Fruit fly (Drosophila melanogaster) whole organism, wandering third instar larva: Measurements from ENCODE around the gene Pfrx.
A peak's percentile ranks its signal among the peaks of the same experiment; 100 is the strongest.

ENCODE experiments used
- Abd-B ChIP-seq: fragments of >200 bp; optimal IDR thresholded peaks from 2 replicates; lab custom pipeline; 2017; ENCODE audit warnings: missing biosample characterization, missing genetic modification characterization
- CG32264 ChIP-seq: fragments of 200-800 bp; sonication (Bioruptor generic); optimal IDR thresholded peaks from 2 replicates; lab custom pipeline; 2016; ENCODE audit warnings: missing biosample characterization, missing genetic modification characterization
- CG9705 ChIP-seq: fragments of 200-800 bp; sonication (Bioruptor generic); optimal IDR thresholded peaks from 2 replicates; lab custom pipeline; 2018; ENCODE audit warnings: missing biosample characterization, mild to moderate bottlenecking, missing genetic modification characterization
- CrebA ChIP-seq: fragments of 200-800 bp; sonication (Bioruptor generic); optimal IDR thresholded peaks from 2 replicates; lab custom pipeline; 2016; ENCODE audit warnings: missing biosample characterization, mild to moderate bottlenecking, missing genetic modification characterization, borderline replicate concordance
- Dfd ChIP-seq: fragments of >200 bp; optimal IDR thresholded peaks from 2 replicates; lab custom pipeline; 2017; ENCODE audit warnings: missing biosample characterization, missing genetic modification characterization
- Dif ChIP-seq: fragments of 200-275, 200-300 bp; sonication (Bioruptor generic); optimal IDR thresholded peaks from 2 replicates; lab custom pipeline; 2018; ENCODE audit warnings: missing biosample characterization, missing genetic modification characterization; ENCODE audit not compliant: partially characterized antibody
- GATAd ChIP-seq: sonication (Bioruptor generic); optimal IDR thresholded peaks from 2 replicates; lab custom pipeline; 2016; ENCODE audit warnings: missing biosample characterization, missing genetic modification characterization
- HLH106 ChIP-seq: fragments of 200-800 bp; optimal IDR thresholded peaks from 3 replicates; lab custom pipeline; 2019; ENCODE audit warnings: missing biosample characterization, mild to moderate bottlenecking, missing genetic modification characterization, moderate library complexity
- Hnf4 ChIP-seq: fragments of 200-800 bp; sonication (Bioruptor generic); optimal IDR thresholded peaks from 2 replicates; lab custom pipeline; 2016; ENCODE audit warnings: missing biosample characterization, mild to moderate bottlenecking, missing genetic modification characterization
- Hr78 ChIP-seq: fragments of >200 bp; optimal IDR thresholded peaks from 2 replicates; lab custom pipeline; 2017; ENCODE audit warnings: missing biosample characterization, missing genetic modification characterization
- Hr83 ChIP-seq: fragments of 200-300 bp; sonication (Bioruptor generic); optimal IDR thresholded peaks from 2 replicates; lab custom pipeline; 2016; ENCODE audit warnings: missing biosample characterization, mild to moderate bottlenecking, missing genetic modification characterization, moderate library complexity; ENCODE audit not compliant: poor library complexity, severe bottlenecking
- Jra ChIP-seq: sonication (Bioruptor generic); optimal IDR thresholded peaks from 2 replicates; lab custom pipeline; 2016; ENCODE audit warnings: missing biosample characterization, missing genetic modification characterization
- Mio ChIP-seq: sonication (Bioruptor generic); optimal IDR thresholded peaks from 2 replicates; lab custom pipeline; 2016; ENCODE audit warnings: missing biosample characterization, missing genetic modification characterization
- N ChIP-seq: fragments of >200 bp; optimal IDR thresholded peaks from 2 replicates; lab custom pipeline; 2018; ENCODE audit warnings: missing biosample characterization, missing external identifiers, missing genetic modification characterization
- OdsH ChIP-seq: fragments of 200-800 bp; sonication (Bioruptor generic); optimal IDR thresholded peaks from 2 replicates; lab custom pipeline; 2016; ENCODE audit warnings: missing biosample characterization, mild to moderate bottlenecking, missing genetic modification characterization
- Rel ChIP-seq, 2 experiments: fragments of 200-800 bp; sonication (Bioruptor generic) in 1 of 2; optimal IDR thresholded peaks; 2 replicates in 1 of 2; 3 replicates in 1 of 2; lab custom pipeline; 2016 to 2019; ENCODE audit warnings: mild to moderate bottlenecking in 2 of 2, missing biosample characterization in 2 of 2, missing genetic modification characterization in 2 of 2, moderate library complexity in 1 of 2
- Sp1 ChIP-seq: fragments of 200-800 bp; sonication (Bioruptor generic); optimal IDR thresholded peaks from 3 replicates; lab custom pipeline; 2019; ENCODE audit warnings: missing biosample characterization, mild to moderate bottlenecking, missing genetic modification characterization, moderate library complexity
- Vsx2 ChIP-seq: fragments of 200-300, 225-300 bp; sonication (Bioruptor generic); optimal IDR thresholded peaks from 2 replicates; lab custom pipeline; 2018; ENCODE audit warnings: missing biosample characterization, missing genetic modification characterization; ENCODE audit not compliant: partially characterized antibody
- br ChIP-seq: fragments of 200-800 bp; sonication (Bioruptor generic); optimal IDR thresholded peaks from 2 replicates; lab custom pipeline; 2016; ENCODE audit warnings: missing biosample characterization, missing genetic modification characterization
- brk ChIP-seq: fragments of 200-800 bp; sonication (Bioruptor generic); optimal IDR thresholded peaks from 2 replicates; lab custom pipeline; 2016; ENCODE audit warnings: missing biosample characterization, mild to moderate bottlenecking, missing genetic modification characterization
- dmrt93B ChIP-seq: fragments of 200-800 bp; sonication (Bioruptor generic); optimal IDR thresholded peaks from 2 replicates; lab custom pipeline; 2018; ENCODE audit warnings: missing biosample characterization, mild to moderate bottlenecking, missing genetic modification characterization
- dsf ChIP-seq: sonication (Bioruptor generic); optimal IDR thresholded peaks from 2 replicates; lab custom pipeline; 2016; ENCODE audit warnings: missing biosample characterization, missing genetic modification characterization, borderline replicate concordance
- ey ChIP-seq: fragments of 200-800 bp; sonication (Bioruptor generic); optimal IDR thresholded peaks from 2 replicates; lab custom pipeline; 2016; ENCODE audit warnings: missing biosample characterization, missing genetic modification characterization
- foxo ChIP-seq, 2 experiments: fragments of 200-800 bp; sonication (Bioruptor generic); optimal IDR thresholded peaks; 2 replicates in 1 of 2; 3 replicates in 1 of 2; lab custom pipeline; 2016 to 2017; ENCODE audit warnings: missing biosample characterization in 2 of 2, missing genetic modification characterization in 2 of 2
- fru ChIP-seq: fragments of 200-800 bp; sonication (Bioruptor generic); optimal IDR thresholded peaks from 3 replicates; lab custom pipeline; 2016; ENCODE audit warnings: missing biosample characterization, mild to moderate bottlenecking, missing genetic modification characterization
- h ChIP-seq: fragments of 200-800 bp; sonication (Bioruptor generic); optimal IDR thresholded peaks from 3 replicates; lab custom pipeline; 2016; ENCODE audit warnings: missing biosample characterization, mild to moderate bottlenecking, missing genetic modification characterization
- lola ChIP-seq: fragments of >200 bp; optimal IDR thresholded peaks from 2 replicates; lab custom pipeline; 2017; ENCODE audit warnings: missing biosample characterization, missing genetic modification characterization
- pan ChIP-seq: fragments of >200 bp; optimal IDR thresholded peaks from 2 replicates; lab custom pipeline; 2017
- psq ChIP-seq: fragments of 200-800 bp; sonication (Bioruptor generic); optimal IDR thresholded peaks from 3 replicates; lab custom pipeline; 2017; ENCODE audit warnings: missing biosample characterization, mild to moderate bottlenecking, missing genetic modification characterization, moderate library complexity
- rgr ChIP-seq: fragments of 200-800 bp; sonication (Bioruptor generic); optimal IDR thresholded peaks from 3 replicates; lab custom pipeline; 2016; ENCODE audit warnings: missing biosample characterization, mild to moderate bottlenecking, missing genetic modification characterization
- sage ChIP-seq: fragments of 200-800 bp; sonication (Bioruptor generic); optimal IDR thresholded peaks from 2 replicates; lab custom pipeline; 2016; ENCODE audit warnings: missing biosample characterization, mild to moderate bottlenecking, missing genetic modification characterization
- sv ChIP-seq: fragments of 200-800 bp; sonication (Bioruptor generic); optimal IDR thresholded peaks from 3 replicates; lab custom pipeline; 2016; ENCODE audit warnings: missing biosample characterization, missing genetic modification characterization
- woc ChIP-seq: sonication (Bioruptor generic); optimal IDR thresholded peaks from 2 replicates; lab custom pipeline; 2016; ENCODE audit warnings: missing biosample characterization, mild to moderate bottlenecking, missing genetic modification characterization

The Pfrx gene

dm6 chrX:19545865-19546657 is 50.8 kb downstream of the Pfrx start:
- TF ChIP-seq sage (GFP tag; lab: Kevin White, UChicago) = no peak
- no peak for TF ChIP-seq dsf
- TF ChIP-seq fru (GFP tag; lab: Kevin White, UChicago) = no peak
- TF ChIP-seq Rel (GFP tag; optimal IDR thresholded peaks at IDR 0.05; lab: Kevin White, UChicago) = no peak
- TF ChIP-seq Rel (tag; optimal IDR thresholded peaks at IDR 0.05; lab: Kevin White, UChicago) = no peak
- TF ChIP-seq Hnf4 (GFP tag; lab: Kevin White, UChicago) = no peak
- no peak for TF ChIP-seq h
- TF ChIP-seq GATAd (GFP tag; lab: Kevin White, UChicago) = no peak
- TF ChIP-seq Hr78 (GFP tag; lab: Kevin White, UChicago) = no peak
- TF ChIP-seq dmrt93B = no peak
- no peak for TF ChIP-seq woc (GFP tag; lab: Kevin White, UChicago)
- no peak for TF ChIP-seq OdsH (GFP tag; lab: Kevin White, UChicago)
- TF ChIP-seq brk (GFP tag; lab: Kevin White, UChicago) = no peak
- no peak for TF ChIP-seq HLH106 (tag; lab: Kevin White, UChicago)
- TF ChIP-seq Abd-B (GFP tag; lab: Kevin White, UChicago) = no peak
- TF ChIP-seq CG32264 (GFP tag; lab: Kevin White, UChicago) = no peak

DNA sequence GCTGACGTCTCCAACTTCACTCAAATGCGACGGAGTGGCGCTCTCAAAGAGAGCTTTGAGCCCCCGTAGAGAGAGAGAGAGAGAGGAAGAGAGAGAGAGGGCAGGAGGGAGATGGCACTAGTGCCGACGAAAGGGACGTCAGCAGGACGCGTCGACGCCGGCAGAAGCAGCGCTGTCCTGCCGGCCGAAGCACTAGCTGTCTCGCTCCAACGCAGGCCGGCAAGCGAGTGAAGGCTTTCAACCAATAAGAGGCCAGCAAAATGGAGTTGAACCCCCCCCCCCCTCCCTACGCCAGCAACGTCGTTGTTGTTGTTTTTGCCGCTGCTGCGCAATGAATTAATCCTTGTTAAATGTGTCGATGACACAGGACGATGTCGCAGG is 51.3 kb downstream of the Pfrx start:
- no peak for TF ChIP-seq ey (GFP tag; lab: Kevin White, UChicago)
- TF ChIP-seq CG9705 = no peak
- TF ChIP-seq Dif (GFP tag; lab: Kevin White, UChicago) = peak; percentile 26
- no peak for TF ChIP-seq HLH106 (tag; lab: Kevin White, UChicago)
- TF ChIP-seq, all 38 proteins: peak for 1

DNA sequence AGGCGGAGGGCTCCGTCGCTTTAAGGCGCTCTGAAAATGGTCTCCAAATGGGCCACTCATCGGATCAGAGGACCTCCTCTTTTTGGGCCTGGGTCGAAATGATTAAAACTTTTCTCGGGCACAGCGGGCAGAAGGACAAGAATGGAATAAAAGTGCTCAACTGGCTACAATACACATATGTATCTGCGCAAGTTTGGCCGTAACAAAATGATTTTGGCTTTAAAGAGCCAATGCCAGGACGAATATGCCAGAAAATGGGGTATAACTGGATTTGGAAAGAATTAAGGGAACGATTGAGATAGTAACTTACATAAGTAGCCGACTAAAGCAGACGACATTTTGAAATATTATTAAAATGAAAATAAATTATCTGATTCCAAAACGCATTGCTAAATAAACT is 52.1 kb downstream of the Pfrx start, which contains the start of gene CG32532:
TSS of gene CG32532 (minus strand) at position 101 of the 400 bp plus-strand sequence.
- no peak for TF ChIP-seq Abd-B (GFP tag; lab: Kevin White, UChicago)
- TF ChIP-seq h = no peak
- TF ChIP-seq sv (GFP tag; lab: Kevin White, UChicago) = no peak
- TF ChIP-seq lola (GFP tag; lab: Kevin White, UChicago) = no peak
- no peak for TF ChIP-seq Hr83 (GFP tag; lab: Kevin White, UChicago)
- no peak for TF ChIP-seq sage (GFP tag; lab: Kevin White, UChicago)
- no peak for TF ChIP-seq Dfd (GFP tag; lab: Kevin White, UChicago)
- no peak for TF ChIP-seq N (GFP tag; lab: Kevin White, UChicago)
- TF ChIP-seq br (GFP tag; lab: Kevin White, UChicago) = no peak
- TF ChIP-seq Sp1 = no peak
- TF ChIP-seq Hnf4 (GFP tag; lab: Kevin White, UChicago) = no peak
- TF ChIP-seq brk (GFP tag; lab: Kevin White, UChicago) = no peak
- no peak for TF ChIP-seq dsf
- no peak for TF ChIP-seq Vsx2 (GFP tag; lab: Kevin White, UChicago)
- TF ChIP-seq Jra (GFP tag; lab: Kevin White, UChicago) = no peak
- no peak for TF ChIP-seq GATAd (GFP tag; lab: Kevin White, UChicago)
- no peak for TF ChIP-seq Mio (GFP tag; lab: Kevin White, UChicago)
- no peak for TF ChIP-seq CrebA
- no peak for TF ChIP-seq ey (GFP tag; lab: Kevin White, UChicago)
- no peak for TF ChIP-seq Dif (GFP tag; lab: Kevin White, UChicago)

DNA sequence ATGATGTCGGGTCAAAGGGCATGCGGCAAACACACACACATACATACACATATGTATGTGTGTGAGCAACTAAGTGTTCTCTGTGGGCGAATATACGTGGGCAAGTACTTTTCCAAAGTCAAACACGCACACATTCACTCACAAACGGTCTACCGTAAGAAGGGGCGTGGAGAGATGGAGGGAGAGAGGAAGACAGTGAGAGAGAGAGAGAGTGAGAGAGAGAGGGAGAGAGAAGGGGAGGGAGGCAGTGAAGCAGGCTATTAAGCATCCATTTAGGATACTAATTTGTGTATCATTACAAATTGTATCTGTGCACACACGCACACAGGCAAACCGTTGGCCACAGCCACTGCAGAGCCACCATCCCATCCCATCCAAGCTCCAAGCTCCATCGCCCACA is 53.1 kb downstream of the Pfrx start:
- TF ChIP-seq Rel (GFP tag; optimal IDR thresholded peaks at IDR 0.05; lab: Kevin White, UChicago) (no peak), Rel (tag; optimal IDR thresholded peaks at IDR 0.05; lab: Kevin White, UChicago) (no peak), pan (lab: Kevin White, UChicago) (no peak), dsf (no peak), Mio (GFP tag; lab: Kevin White, UChicago) (no peak), ey (GFP tag; lab: Kevin White, UChicago) (no peak), CrebA (no peak), rgr (GFP tag; lab: Kevin White, UChicago) (no peak), fru (GFP tag; lab: Kevin White, UChicago) (no peak), Dif (GFP tag; lab: Kevin White, UChicago) (no peak), psq (GFP tag; lab: Kevin White, UChicago) (no peak), Sp1 (no peak), br (GFP tag; lab: Kevin White, UChicago) (no peak), foxo (GFP tag; optimal IDR thresholded peaks at IDR 0.05; lab: Kevin White, UChicago) (no peak), Dfd (GFP tag; lab: Kevin White, UChicago) (no peak)
